Worm (Caenorhabditis elegans): Measurements from ENCODE around the gene F31D4.8.

The F31D4.8 gene

DNA sequence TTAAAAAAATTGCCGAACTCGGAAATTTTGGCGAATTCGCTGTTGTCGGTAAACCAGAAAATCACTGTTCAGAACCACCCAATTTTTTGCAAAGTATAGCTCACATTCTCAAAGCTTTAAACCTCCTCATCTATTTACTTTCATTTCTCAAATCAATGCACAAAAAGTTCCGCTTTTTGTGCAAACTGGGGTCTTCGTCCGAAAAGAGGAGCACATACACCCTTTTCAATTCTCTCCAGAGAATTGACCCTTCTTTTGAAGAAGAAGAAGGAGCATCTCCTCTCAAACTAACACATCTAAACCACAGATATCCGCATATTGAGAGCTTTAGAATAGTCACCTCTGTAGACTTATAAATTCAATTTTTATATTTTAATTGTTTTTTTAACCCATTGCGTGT, 7.1 kb upstream of the F31D4.8 start:
- TF ChIP-seq C34F6.9 (tag; optimal IDR thresholded peaks at IDR 0.05): no peak
- TF ChIP-seq nhr-77 (tag; optimal IDR thresholded peaks at IDR 0.05): no peak
- TF ChIP-seq unc-62 (GFP tag; optimal IDR thresholded peaks at IDR 0.05): no peak
- TF ChIP-seq nhr-129 (tag; optimal IDR thresholded peaks at IDR 0.05): no peak
- TF ChIP-seq lin-11 (tag; optimal IDR thresholded peaks at IDR 0.05): no peak
- TF ChIP-seq nhr-21 (tag; optimal IDR thresholded peaks at IDR 0.05): no peak
- no peak for TF ChIP-seq mab-5 (tag; optimal IDR thresholded peaks at IDR 0.05)
- no peak for TF ChIP-seq F13H6.1 (tag; optimal IDR thresholded peaks at IDR 0.05)
- TF ChIP-seq elt-1 (tag; optimal IDR thresholded peaks at IDR 0.05): no peak
- no peak for TF ChIP-seq gmeb-1 (tag; optimal IDR thresholded peaks at IDR 0.05)
- TF ChIP-seq alr-1 (tag; optimal IDR thresholded peaks at IDR 0.05): no peak
- TF ChIP-seq lin-13 (GFP tag; optimal IDR thresholded peaks at IDR 0.05): no peak

DNA sequence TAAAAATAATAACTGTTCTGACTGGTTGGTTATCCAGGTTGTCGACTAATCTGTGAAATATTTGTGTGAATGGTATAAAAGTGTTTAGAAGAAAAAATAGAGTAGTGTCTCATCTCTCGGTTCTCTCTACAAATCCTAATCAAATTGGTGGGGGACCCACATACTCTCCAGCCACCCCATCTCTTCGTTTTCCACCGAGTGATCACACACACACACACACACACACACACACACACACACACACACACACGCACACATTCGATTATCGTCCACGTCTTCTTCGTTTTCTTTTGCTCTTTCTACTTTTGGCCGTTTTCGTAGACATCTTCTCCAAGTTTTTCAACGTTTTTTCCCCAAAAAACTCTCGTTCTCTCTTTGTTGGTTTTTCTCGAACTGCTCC, 4.9 kb upstream of the F31D4.8 start:
- TF ChIP-seq nhr-23 (tag; optimal IDR thresholded peaks at IDR 0.05) (no peak), blmp-1 (tag; optimal IDR thresholded peaks at IDR 0.05; ENCODE audit: insufficient read depth) (no peak), zag-1 (tag; optimal IDR thresholded peaks at IDR 0.05) (peak; percentile 46), sem-4 (tag; optimal IDR thresholded peaks at IDR 0.05) (peak; percentile 26), fos-1 (tag; optimal IDR thresholded peaks at IDR 0.05) (no peak), nhr-237 (tag; optimal IDR thresholded peaks at IDR 0.05) (no peak), ceh-82 (tag; optimal IDR thresholded peaks at IDR 0.05) (no peak), nhr-129 (tag; optimal IDR thresholded peaks at IDR 0.05) (peak; percentile 23), aly-2 (tag; optimal IDR thresholded peaks at IDR 0.05) (no peak), sma-3 (GFP tag; optimal IDR thresholded peaks at IDR 0.05) (no peak), C34F6.9 (tag; optimal IDR thresholded peaks at IDR 0.05) (no peak), nhr-77 (tag; optimal IDR thresholded peaks at IDR 0.05) (no peak), unc-55 (GFP tag; optimal IDR thresholded peaks at IDR 0.05) (peak; percentile 36)

DNA sequence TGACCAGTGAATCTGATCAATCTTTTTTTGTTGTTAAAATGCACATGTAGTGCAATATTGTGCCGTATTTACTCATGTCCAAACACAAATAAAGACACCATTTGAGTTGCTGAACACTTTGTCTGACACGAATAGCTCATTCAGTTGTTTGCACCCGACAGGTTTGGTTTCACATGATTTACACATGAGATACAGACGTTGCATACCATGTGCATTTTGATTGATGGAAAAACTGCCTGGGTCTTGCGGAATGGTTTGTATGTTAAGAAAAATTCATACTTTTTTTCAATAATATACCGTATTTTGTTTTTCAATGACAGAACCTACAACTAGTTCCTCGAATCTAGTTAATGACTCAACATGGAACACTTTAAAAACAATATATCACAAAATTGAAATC, 3.0 kb upstream of the F31D4.8 start:
- TF ChIP-seq skn-1 (tag; optimal IDR thresholded peaks at IDR 0.05) (no peak), sem-4 (tag; optimal IDR thresholded peaks at IDR 0.05) (no peak), zag-1 (tag; optimal IDR thresholded peaks at IDR 0.05) (no peak), unc-62 (GFP tag; optimal IDR thresholded peaks at IDR 0.05) (no peak), blmp-1 (tag; optimal IDR thresholded peaks at IDR 0.05; ENCODE audit: insufficient read depth) (no peak), peb-1 (tag; optimal IDR thresholded peaks at IDR 0.05) (no peak), nhr-25 (tag; optimal IDR thresholded peaks at IDR 0.05) (no peak), gmeb-1 (tag; optimal IDR thresholded peaks at IDR 0.05) (no peak), nhr-237 (tag; optimal IDR thresholded peaks at IDR 0.05) (no peak), Y55F3AM.14 (GFP tag; optimal IDR thresholded peaks at IDR 0.05) (no peak), lin-39 (tag; optimal IDR thresholded peaks at IDR 0.05) (no peak), ceh-16 (tag; optimal IDR thresholded peaks at IDR 0.05) (no peak), ztf-1 (GFP tag; conservative IDR thresholded peaks at IDR 0.05) (no peak), unc-39 (tag; optimal IDR thresholded peaks at IDR 0.05) (no peak)

DNA sequence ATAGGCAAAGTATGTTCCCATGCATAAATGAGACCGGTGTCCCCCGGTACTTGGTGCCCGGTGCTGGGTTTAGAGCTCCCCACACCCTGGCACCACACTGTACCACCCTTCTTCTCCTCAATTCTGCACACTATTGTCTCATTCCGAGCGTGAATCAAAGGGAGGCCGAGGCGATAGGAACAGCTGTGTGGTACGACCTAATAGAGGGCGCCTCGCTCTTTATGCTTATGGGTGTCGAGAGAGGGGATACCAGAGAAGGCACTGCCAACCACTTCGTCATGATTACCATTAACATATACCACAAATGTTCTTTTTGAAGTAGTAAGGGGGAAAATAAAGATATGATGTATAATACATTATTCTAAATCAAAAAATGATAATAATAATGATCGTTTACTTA, 2.4 kb upstream of the F31D4.8 start:
- TF ChIP-seq unc-55 (GFP tag; optimal IDR thresholded peaks at IDR 0.05) (no peak), snpc-4 (tag; optimal IDR thresholded peaks at IDR 0.05) (no peak), nhr-23 (tag; optimal IDR thresholded peaks at IDR 0.05) (no peak), R02D3.7 (tag; optimal IDR thresholded peaks at IDR 0.05) (no peak), nhr-129 (tag; optimal IDR thresholded peaks at IDR 0.05) (no peak), gmeb-1 (tag; optimal IDR thresholded peaks at IDR 0.05) (no peak), elt-1 (tag; optimal IDR thresholded peaks at IDR 0.05) (no peak), lin-39 (tag; optimal IDR thresholded peaks at IDR 0.05) (no peak)

DNA sequence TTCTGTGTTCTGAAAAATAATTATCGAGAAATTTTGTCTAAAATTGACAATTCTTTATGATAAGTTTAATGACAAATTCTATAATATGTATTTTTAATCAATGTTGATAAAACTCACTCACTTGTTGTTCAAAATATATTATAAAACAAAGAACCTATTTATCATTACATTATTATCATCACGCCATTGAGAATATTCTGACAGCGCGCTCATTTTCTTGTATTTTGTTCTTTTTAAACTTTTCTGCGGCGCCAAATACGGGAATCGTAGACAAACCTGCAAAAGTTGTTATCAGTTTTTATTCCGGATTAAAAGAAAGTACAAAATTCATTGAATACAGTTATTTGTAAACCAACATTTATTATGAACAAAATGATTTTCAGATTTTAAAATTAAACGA, 1.8 kb downstream of the F31D4.8 start:
- TF ChIP-seq ama-1 (optimal IDR thresholded peaks at IDR 0.05) (no peak), fos-1 (tag; optimal IDR thresholded peaks at IDR 0.05) (peak; percentile 53), elt-3 (tag; optimal IDR thresholded peaks at IDR 0.05) (no peak), dmd-4 (tag; optimal IDR thresholded peaks at IDR 0.05) (no peak)

DNA sequence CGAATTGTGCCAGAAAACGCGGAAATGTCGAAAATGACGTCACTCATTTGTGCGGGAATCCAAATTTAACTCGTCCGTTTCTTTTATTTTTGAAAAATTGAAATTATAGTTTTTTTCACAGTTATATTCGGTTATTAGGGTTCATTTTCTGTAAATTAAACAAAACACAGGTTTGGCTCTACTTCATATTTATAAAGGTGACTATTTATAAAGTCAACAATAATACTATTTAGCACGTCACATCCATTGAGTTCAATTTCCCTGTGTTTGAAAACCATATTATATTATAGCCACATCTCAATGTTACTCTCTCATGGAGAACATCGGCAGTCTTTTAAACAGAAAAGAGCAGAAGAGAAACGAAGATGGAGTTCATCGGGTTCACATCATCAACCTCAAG, 5.5 kb downstream of the F31D4.8 start, which contains the start of gene twk-35:
Gene twk-35, plus strand, starts transcription at position 301 of the 400 bp plus-strand sequence.
- TF ChIP-seq elt-1 (tag; optimal IDR thresholded peaks at IDR 0.05) (no peak), lin-13 (GFP tag; optimal IDR thresholded peaks at IDR 0.05) (no peak), ztf-11 (tag; optimal IDR thresholded peaks at IDR 0.05) (no peak), skn-1 (tag; optimal IDR thresholded peaks at IDR 0.05) (no peak), nhr-23 (tag; optimal IDR thresholded peaks at IDR 0.05) (no peak), nhr-6 (tag; optimal IDR thresholded peaks at IDR 0.05) (no peak), blmp-1 (tag; optimal IDR thresholded peaks at IDR 0.05; ENCODE audit: insufficient read depth) (no peak)

All from whole organism, L2 larva.